Fruit fly (Drosophila melanogaster): ENCODE measurements around the gene CG2202.
A peak's percentile ranks its signal among the peaks of the same experiment; 100 is the strongest.

The CG2202 gene

dm6 chrX:10801033-10801432 lies 47.5 kb upstream of the CG2202 start (continued):
- no peak for TF ChIP-seq dpn (GFP tag; optimal IDR thresholded peaks at IDR 0.05)
- TF ChIP-seq Adf1 (GFP tag; IDR thresholded peaks at IDR 0.05), result no peak
- no peak for TF ChIP-seq Scr (GFP tag; IDR thresholded peaks at IDR 0.05; ENCODE audit: partially characterized antibody)
- no peak for TF ChIP-seq rib (GFP tag; IDR thresholded peaks at IDR 0.05)
- TF ChIP-seq Chrac-16 (GFP tag; optimal IDR thresholded peaks at IDR 0.05), result no peak
- TF ChIP-seq Stat92E (GFP tag; optimal IDR thresholded peaks at IDR 0.05), result peak in 1 of 3 experiments; percentile 95

dm6 chrX:10801827-10802456 lies 46.6 kb upstream of the CG2202 start:
- TF ChIP-seq Jarid2 (GFP tag; optimal IDR thresholded peaks at IDR 0.05) (no peak), hth (optimal IDR thresholded peaks at IDR 0.05) (no peak), ci (GFP tag; IDR thresholded peaks at IDR 0.05) (peak; percentile 40; the same call in 1 of the 3 replicates), chinmo (GFP tag; IDR thresholded peaks at IDR 0.05; ENCODE audit: partially characterized antibody) (peak; percentile 66; the same call in 1 of the 4 replicates), en (GFP tag; optimal IDR thresholded peaks at IDR 0.05) (no peak), Med (GFP tag) (peak; percentile 7), cg (GFP tag; optimal IDR thresholded peaks at IDR 0.05) (peak; percentile 41), CG13775 (GFP tag; optimal IDR thresholded peaks at IDR 0.05) (no peak), insv (GFP tag; optimal IDR thresholded peaks at IDR 0.05) (peak in 1 of 2 experiments; percentile 51), shn (GFP tag; optimal IDR thresholded peaks at IDR 0.05) (no peak), pan (optimal IDR thresholded peaks at IDR 0.05) (no peak), pan (GFP tag; optimal IDR thresholded peaks at IDR 0.05 in 1 of 2, IDR thresholded peaks at IDR 0.05 in 1 of 2) (no peak), CG15479 (GFP tag; optimal IDR thresholded peaks at IDR 0.05) (peak; percentile 59), cad (GFP tag; optimal IDR thresholded peaks at IDR 0.05) (peak; percentile 35), abd-A (tag; optimal IDR thresholded peaks at IDR 0.05) (no peak), schlank (tag; optimal IDR thresholded peaks at IDR 0.05) (no peak), D19A (tag; optimal IDR thresholded peaks at IDR 0.05) (no peak), tll (GFP tag; optimal IDR thresholded peaks at IDR 0.05) (peak in 1 of 2 experiments; percentile 61), Sox100B (GFP tag; optimal IDR thresholded peaks at IDR 0.05) (no peak), CG7928 (GFP tag; optimal IDR thresholded peaks at IDR 0.05) (no peak), CG16779 (GFP tag; IDR thresholded peaks at IDR 0.05) (no peak), Stat92E (GFP tag; optimal IDR thresholded peaks at IDR 0.05) (peak in 1 of 3 experiments; percentile 66), Neu2 (GFP tag; optimal IDR thresholded peaks at IDR 0.05; ENCODE audit: borderline replicate concordance) (no peak), CG6654 (GFP tag; optimal IDR thresholded peaks at IDR 0.05) (peak; percentile 95), crol (GFP tag; IDR thresholded peaks at IDR 0.05) (peak; percentile 29; the same call in 1 of the 2 replicates), sc (optimal IDR thresholded peaks at IDR 0.05) (no peak), sc (GFP tag; optimal IDR thresholded peaks at IDR 0.05) (no peak), da (GFP tag; optimal IDR thresholded peaks at IDR 0.05) (peak; percentile 17), Elba2 (GFP tag; optimal IDR thresholded peaks at IDR 0.05) (peak; percentile 68), Trl (optimal IDR thresholded peaks at IDR 0.05) (peak; percentile 34 to 64), Trl (GFP tag; optimal IDR thresholded peaks at IDR 0.05) (no peak), Rfx (GFP tag; IDR thresholded peaks at IDR 0.05) (no peak), CG10321 (GFP tag; IDR thresholded peaks at IDR 0.05) (0 out of 2 replicates have a peak, but pooled peaks have one; percentile 5), CG32767 (GFP tag; IDR thresholded peaks at IDR 0.05) (no peak), CG13123 (GFP tag; optimal IDR thresholded peaks at IDR 0.05) (no peak), bowl (GFP tag; IDR thresholded peaks at IDR 0.05) (no peak), CG2199 (GFP tag; IDR thresholded peaks at IDR 0.05) (peak; percentile 47; the same call in 1 of the 3 replicates), Nf-YB (GFP tag; optimal IDR thresholded peaks at IDR 0.05) (peak; percentile 76), kah (GFP tag; optimal IDR thresholded peaks at IDR 0.05) (no peak), CG3838 (GFP tag; optimal IDR thresholded peaks at IDR 0.05) (peak; percentile 28), CG13894 (tag; optimal IDR thresholded peaks at IDR 0.05) (no peak), CG4360 (GFP tag; IDR thresholded peaks at IDR 0.05) (peak; percentile 89), nom (GFP tag; optimal IDR thresholded peaks at IDR 0.05) (no peak), Gsc (GFP tag; IDR thresholded peaks at IDR 0.05) (no peak)
